Fruit fly (Drosophila melanogaster) whole organism, pupa: ENCODE data around the gene Zip99C.

Source experiments
- CG10348 ChIP-seq: fragments of 200-800 bp; sonication (Bioruptor generic); IDR thresholded peaks from 2 replicates; pipeline ENCODE4 v1.3.6; 2022; ENCODE audit warnings: missing biosample characterization, missing genetic modification characterization
- CG12605 ChIP-seq: fragments of 200-800 bp; sonication (Bioruptor generic); IDR thresholded peaks from 2 replicates; pipeline ENCODE4 v1.3.6; 2022; ENCODE audit warnings: missing biosample characterization, missing genetic modification characterization
- CG14655 ChIP-seq: fragments of 200-800 bp; sonication (Bioruptor generic); optimal IDR thresholded peaks from 3 replicates; lab custom pipeline; 2017; ENCODE audit warnings: mild to moderate bottlenecking, missing biosample characterization, missing genetic modification reagents, missing genetic modification characterization
- EcR ChIP-seq: fragments of 200-800 bp; sonication (Bioruptor generic); optimal IDR thresholded peaks from 3 replicates; lab custom pipeline; 2019; ENCODE audit warnings: missing biosample characterization, missing genetic modification characterization, mild to moderate bottlenecking, moderate library complexity, missing genetic modification reagents
- Pif1B ChIP-seq: fragments of 200-800 bp; sonication (Bioruptor generic); optimal IDR thresholded peaks from 3 replicates; lab custom pipeline; 2016; ENCODE audit warnings: missing biosample characterization, missing genetic modification characterization

dm6 chr3R:29880306-29880705, 11.6 kb upstream of the Zip99C start:
- no peak for TF ChIP-seq CG12605 (GFP tag; lab: Robert Waterston, UW)
- TF ChIP-seq CG10348 (GFP tag; lab: Robert Waterston, UW) = no peak
- no peak for TF ChIP-seq Pif1B (GFP tag; lab: Kevin White, UChicago)
- TF ChIP-seq CG14655 (GFP tag; lab: Kevin White, UChicago) = no peak
- TF ChIP-seq EcR (GFP tag; lab: Kevin White, UChicago) = no peak
